Fruit fly (Drosophila melanogaster): ENCODE results near the gene CG31036.
A peak's percentile ranks its signal among the peaks of the same experiment; 100 is the strongest.

CG31036 gene

dm6 chr3R:29868676-29869349, 39.1 kb upstream of the CG31036 start, which contains the start of gene Zip99C (continued):
- TF ChIP-seq Vsx1 (GFP tag; optimal IDR thresholded peaks at IDR 0.05) = peak; percentile 35
- no peak for TF ChIP-seq CG8359 (GFP tag; optimal IDR thresholded peaks at IDR 0.05; ENCODE audit: borderline replicate concordance)
- peak; percentile 81 for TF ChIP-seq mld (GFP tag; IDR thresholded peaks at IDR 0.05; ENCODE audit: partially characterized antibody)
- peak; percentile 21 for TF ChIP-seq CG13123 (GFP tag; optimal IDR thresholded peaks at IDR 0.05)
- TF ChIP-seq CG4360 (GFP tag; IDR thresholded peaks at IDR 0.05) = peak; percentile 58
- no peak for TF ChIP-seq dimm (GFP tag; IDR thresholded peaks at IDR 0.05)
- TF ChIP-seq CG6683 (GFP tag; optimal IDR thresholded peaks at IDR 0.05) = no peak
- TF ChIP-seq nmo (GFP tag; optimal IDR thresholded peaks at IDR 0.05) = peak; percentile 63
- TF ChIP-seq CG7271 (tag; optimal IDR thresholded peaks at IDR 0.05) = no peak
- no peak for TF ChIP-seq Sox100B (GFP tag; optimal IDR thresholded peaks at IDR 0.05)
- TF ChIP-seq peb (GFP tag; IDR thresholded peaks at IDR 0.05) = no peak
- TF ChIP-seq CG11085 (GFP tag; IDR thresholded peaks at IDR 0.05) = no peak
- TF ChIP-seq prd (optimal IDR thresholded peaks at IDR 0.05) = no peak
- TF ChIP-seq prd (GFP tag; IDR thresholded peaks at IDR 0.05) = peak; percentile 69

- TF ChIP-seq Rx (GFP tag; IDR thresholded peaks at IDR 0.05) (no peak), Neu2 (GFP tag; optimal IDR thresholded peaks at IDR 0.05; ENCODE audit: borderline replicate concordance) (peak; percentile 7), bowl (GFP tag; IDR thresholded peaks at IDR 0.05) (no peak), Stat92E (GFP tag; optimal IDR thresholded peaks at IDR 0.05) (no peak), ash1 (GFP tag; optimal IDR thresholded peaks at IDR 0.05) (no peak), C15 (GFP tag; IDR thresholded peaks at IDR 0.05) (no peak), CG8388 (GFP tag; optimal IDR thresholded peaks at IDR 0.05) (no peak), Lhr (GFP tag; optimal IDR thresholded peaks at IDR 0.05) (no peak), sug (tag; optimal IDR thresholded peaks at IDR 0.05) (no peak), CG8924 (tag; optimal IDR thresholded peaks at IDR 0.05) (no peak), Dref (GFP tag; IDR thresholded peaks at IDR 0.05) (peak; percentile 47), psq (GFP tag; optimal IDR thresholded peaks at IDR 0.05) (no peak), pzg (GFP tag; optimal IDR thresholded peaks at IDR 0.05) (no peak), CG42726 (GFP tag; IDR thresholded peaks at IDR 0.05; ENCODE audit: partially characterized antibody) (0 out of 2 replicates have a peak, but pooled peaks have one; percentile 64), stwl (tag; optimal IDR thresholded peaks at IDR 0.05) (no peak), CG4617 (GFP tag; optimal IDR thresholded peaks at IDR 0.05; ENCODE audit: borderline replicate concordance) (peak; percentile 39), zen2 (GFP tag; IDR thresholded peaks at IDR 0.05; ENCODE audit: partially characterized antibody) (0 out of 3 replicates have a peak, but pooled peaks have one; percentile 3), Hand (GFP tag; optimal IDR thresholded peaks at IDR 0.05) (no peak), CG34422 (GFP tag; IDR thresholded peaks at IDR 0.05) (peak; percentile 45; the same call in 1 of the 3 replicates), MESR4 (GFP tag; optimal IDR thresholded peaks at IDR 0.05) (peak; percentile 93), B-H2 (GFP tag; optimal IDR thresholded peaks at IDR 0.05) (no peak), bab2 (GFP tag; optimal IDR thresholded peaks at IDR 0.05) (no peak), seq (GFP tag; IDR thresholded peaks at IDR 0.05) (0 out of 2 replicates have a peak, but pooled peaks have one; percentile 20), Hmx (GFP tag; optimal IDR thresholded peaks at IDR 0.05) (no peak), CG18764 (GFP tag; optimal IDR thresholded peaks at IDR 0.05) (no peak), CG13775 (GFP tag; optimal IDR thresholded peaks at IDR 0.05) (no peak), Pdp1 (GFP tag; optimal IDR thresholded peaks at IDR 0.05) (peak in 1 of 2 experiments; percentile 63), CG1792 (GFP tag; optimal IDR thresholded peaks at IDR 0.05) (no peak), CG4730 (GFP tag; IDR thresholded peaks at IDR 0.05) (no peak), dimm (GFP tag; IDR thresholded peaks at IDR 0.05) (no peak), ken (GFP tag; IDR thresholded peaks at IDR 0.05) (no peak), CG4360 (GFP tag; IDR thresholded peaks at IDR 0.05) (peak; percentile 83), GATAe (GFP tag; conservative IDR thresholded peaks at IDR 0.05) (no peak), CG14710 (tag; optimal IDR thresholded peaks at IDR 0.05) (peak; percentile 17), maf-S (GFP tag; optimal IDR thresholded peaks at IDR 0.05) (no peak), exex (tag; optimal IDR thresholded peaks at IDR 0.05) (peak; percentile 17)
These were observed 38.6 kb upstream of the CG31036 start, which contains the start of gene CG34133 for dm6 chr3R:29869350-29869688. Gene CG34133, plus strand, starts transcription at chr3R:29869365.
